Fruit fly (Drosophila melanogaster) whole organism, prepupa: ENCODE measurements around the gene app.

Source experiments
- Blimp-1 ChIP-seq: fragments of 200-800 bp; sonication (Bioruptor generic); optimal IDR thresholded peaks from 3 replicates; lab custom pipeline; 2017; ENCODE audit warnings: missing biosample characterization, missing genetic modification characterization, mild to moderate bottlenecking, moderate library complexity, missing genetic modification reagents
- CG10631 ChIP-seq: fragments of 200-800 bp; sonication (Bioruptor generic); optimal IDR thresholded peaks from 2 replicates; lab custom pipeline; 2016; ENCODE audit warnings: missing biosample characterization, missing genetic modification characterization
- CG10669 ChIP-seq: fragments of 200-800 bp; sonication (Bioruptor generic); optimal IDR thresholded peaks from 3 replicates; lab custom pipeline; 2018; ENCODE audit warnings: missing biosample characterization, mild to moderate bottlenecking, missing genetic modification characterization, moderate library complexity
- CG11902 ChIP-seq: fragments of 200-800 bp; sonication (Bioruptor generic); optimal IDR thresholded peaks from 3 replicates; lab custom pipeline; 2016; ENCODE audit warnings: missing biosample characterization, missing genetic modification characterization
- CG15336 ChIP-seq: fragments of 200-800 bp; sonication (Bioruptor generic); IDR thresholded peaks from 2 replicates; pipeline ENCODE4 v1.3.6; 2022; ENCODE audit warnings: missing biosample characterization, missing genetic modification characterization
- CG1621 ChIP-seq: fragments of 200-800 bp; sonication (Bioruptor generic); optimal IDR thresholded peaks from 3 replicates; lab custom pipeline; 2018; ENCODE audit warnings: missing biosample characterization, mild to moderate bottlenecking, missing genetic modification characterization
- CG3032 ChIP-seq: fragments of 200-800 bp; optimal IDR thresholded peaks from 2 replicates; lab custom pipeline; 2019; ENCODE audit warnings: missing biosample characterization, mild to moderate bottlenecking, missing genetic modification characterization, moderate library complexity
- CG34406 ChIP-seq: fragments of 200-800 bp; sonication (Bioruptor generic); optimal IDR thresholded peaks from 3 replicates; lab custom pipeline; 2016; ENCODE audit warnings: missing biosample characterization, missing genetic modification characterization
- CG6276 ChIP-seq: fragments of 200-800 bp; sonication (Bioruptor generic); optimal IDR thresholded peaks from 2 replicates; lab custom pipeline; 2017; ENCODE audit warnings: missing biosample characterization, mild to moderate bottlenecking, missing genetic modification characterization
- CG6792 ChIP-seq: fragments of 200-800 bp; sonication (Bioruptor generic); optimal IDR thresholded peaks from 3 replicates; lab custom pipeline; 2016; ENCODE audit warnings: missing biosample characterization, missing genetic modification characterization
- CG6808 ChIP-seq: fragments of 200-800 bp; sonication (Bioruptor generic); optimal IDR thresholded peaks from 3 replicates; lab custom pipeline; 2017; ENCODE audit warnings: missing biosample characterization, missing genetic modification characterization, mild to moderate bottlenecking, moderate library complexity, missing genetic modification reagents
- CG6854 ChIP-seq: fragments of 200-800 bp; sonication (Bioruptor generic); optimal IDR thresholded peaks from 2 replicates; lab custom pipeline; 2017; ENCODE audit warnings: missing biosample characterization, mild to moderate bottlenecking, missing genetic modification characterization
- CG7368 ChIP-seq: fragments of 200-800 bp; sonication (Bioruptor generic); optimal IDR thresholded peaks from 3 replicates; lab custom pipeline; 2016; ENCODE audit warnings: missing biosample characterization, missing genetic modification characterization
- CG8632 ChIP-seq: fragments of 200-800 bp; sonication (Bioruptor generic); optimal IDR thresholded peaks from 3 replicates; lab custom pipeline; 2016; ENCODE audit warnings: missing biosample characterization, missing genetic modification characterization
- Eip78C ChIP-seq: fragments of 200-800 bp; sonication (Bioruptor generic); peaks from one replicate; lab custom pipeline; 2016; ENCODE audit warnings: missing biosample characterization, missing genetic modification characterization
- Eip93F ChIP-seq: fragments of 200-800 bp; sonication (Bioruptor generic); optimal IDR thresholded peaks from 2 replicates; lab custom pipeline; 2016; ENCODE audit warnings: missing biosample characterization, mild to moderate bottlenecking, missing genetic modification characterization
- Gug ChIP-seq: fragments of 200-800 bp; sonication (Bioruptor generic); IDR thresholded peaks from 2 replicates; pipeline ENCODE4 v1.3.6; 2022; ENCODE audit warnings: missing biosample characterization, missing genetic modification characterization
- Hr39 ChIP-seq: fragments of 200-800 bp; sonication (Bioruptor generic); optimal IDR thresholded peaks from 2 replicates; lab custom pipeline; 2016; ENCODE audit warnings: missing biosample characterization, missing genetic modification characterization
- Met ChIP-seq: fragments of 200-800 bp; sonication (Bioruptor generic); optimal IDR thresholded peaks from 3 replicates; lab custom pipeline; 2016; ENCODE audit warnings: missing biosample characterization, missing genetic modification characterization
- OdsH ChIP-seq: fragments of 200-800 bp; sonication (Bioruptor generic); optimal IDR thresholded peaks from 3 replicates; lab custom pipeline; 2016; ENCODE audit warnings: missing biosample characterization, missing genetic modification characterization
- Smox ChIP-seq: fragments of 200-800 bp; sonication (Bioruptor generic); optimal IDR thresholded peaks from 3 replicates; lab custom pipeline; 2016; ENCODE audit warnings: missing biosample characterization, missing genetic modification characterization
- Sox102F ChIP-seq: fragments of 200-800 bp; sonication (Bioruptor generic); optimal IDR thresholded peaks from 2 replicates; lab custom pipeline; 2016; ENCODE audit warnings: missing biosample characterization, mild to moderate bottlenecking, missing genetic modification characterization
- Sox14 ChIP-seq: fragments of 200-800 bp; sonication (Bioruptor generic); optimal IDR thresholded peaks from 3 replicates; lab custom pipeline; 2016; ENCODE audit warnings: missing biosample characterization, missing genetic modification characterization
- Sox15 ChIP-seq: fragments of 200-800 bp; sonication (Bioruptor generic); optimal IDR thresholded peaks from 3 replicates; lab custom pipeline; 2016; ENCODE audit warnings: missing biosample characterization, missing genetic modification characterization
- achi ChIP-seq: fragments of 200-800 bp; sonication (Bioruptor generic); optimal IDR thresholded peaks from 3 replicates; lab custom pipeline; 2016; ENCODE audit warnings: missing biosample characterization, missing genetic modification characterization
- dsx ChIP-seq: fragments of 200-800 bp; optimal IDR thresholded peaks from 3 replicates; lab custom pipeline; 2019; ENCODE audit warnings: missing biosample characterization, mild to moderate bottlenecking, missing genetic modification characterization, moderate library complexity; ENCODE audit not compliant: poor library complexity, severe bottlenecking
- eg ChIP-seq: fragments of 200-800 bp; sonication (Bioruptor generic); IDR thresholded peaks from 3 replicates; pipeline ENCODE4 v1.3.6; 2022; ENCODE audit warnings: missing biosample characterization, missing genetic modification characterization
- fd59A ChIP-seq: fragments of 200-800 bp; sonication (Bioruptor generic); optimal IDR thresholded peaks from 2 replicates; lab custom pipeline; 2017; ENCODE audit warnings: missing biosample characterization, mild to moderate bottlenecking, missing genetic modification characterization, missing genetic modification reagents
- fd85E ChIP-seq: fragments of 200-800 bp; sonication (Bioruptor generic); optimal IDR thresholded peaks from 3 replicates; lab custom pipeline; 2016; ENCODE audit warnings: missing biosample characterization, missing genetic modification characterization
- fkh ChIP-seq: fragments of 200-800 bp; sonication (Bioruptor generic); optimal IDR thresholded peaks from 3 replicates; lab custom pipeline; 2017; ENCODE audit warnings: missing biosample characterization, mild to moderate bottlenecking, missing genetic modification characterization, moderate library complexity
- lz ChIP-seq: fragments of 200-800 bp; sonication (Bioruptor generic); optimal IDR thresholded peaks from 3 replicates; lab custom pipeline; 2016; ENCODE audit warnings: missing biosample characterization, missing genetic modification characterization
- net ChIP-seq: fragments of 200-800 bp; sonication (Bioruptor generic); optimal IDR thresholded peaks from 3 replicates; lab custom pipeline; 2016; ENCODE audit warnings: missing biosample characterization, missing genetic modification characterization
- pdm3 ChIP-seq: fragments of 200-800 bp; sonication (Bioruptor generic); optimal IDR thresholded peaks from 3 replicates; lab custom pipeline; 2016; ENCODE audit warnings: missing biosample characterization, missing genetic modification characterization
- svp ChIP-seq: fragments of 200-800 bp; sonication (Bioruptor generic); peaks from one replicate; lab custom pipeline; 2016; ENCODE audit warnings: missing biosample characterization, missing genetic modification characterization
- vri ChIP-seq: fragments of 200-800 bp; sonication (Bioruptor generic); optimal IDR thresholded peaks from 3 replicates; lab custom pipeline; 2016; ENCODE audit warnings: missing biosample characterization, mild to moderate bottlenecking, missing genetic modification characterization

The app gene

DNA sequence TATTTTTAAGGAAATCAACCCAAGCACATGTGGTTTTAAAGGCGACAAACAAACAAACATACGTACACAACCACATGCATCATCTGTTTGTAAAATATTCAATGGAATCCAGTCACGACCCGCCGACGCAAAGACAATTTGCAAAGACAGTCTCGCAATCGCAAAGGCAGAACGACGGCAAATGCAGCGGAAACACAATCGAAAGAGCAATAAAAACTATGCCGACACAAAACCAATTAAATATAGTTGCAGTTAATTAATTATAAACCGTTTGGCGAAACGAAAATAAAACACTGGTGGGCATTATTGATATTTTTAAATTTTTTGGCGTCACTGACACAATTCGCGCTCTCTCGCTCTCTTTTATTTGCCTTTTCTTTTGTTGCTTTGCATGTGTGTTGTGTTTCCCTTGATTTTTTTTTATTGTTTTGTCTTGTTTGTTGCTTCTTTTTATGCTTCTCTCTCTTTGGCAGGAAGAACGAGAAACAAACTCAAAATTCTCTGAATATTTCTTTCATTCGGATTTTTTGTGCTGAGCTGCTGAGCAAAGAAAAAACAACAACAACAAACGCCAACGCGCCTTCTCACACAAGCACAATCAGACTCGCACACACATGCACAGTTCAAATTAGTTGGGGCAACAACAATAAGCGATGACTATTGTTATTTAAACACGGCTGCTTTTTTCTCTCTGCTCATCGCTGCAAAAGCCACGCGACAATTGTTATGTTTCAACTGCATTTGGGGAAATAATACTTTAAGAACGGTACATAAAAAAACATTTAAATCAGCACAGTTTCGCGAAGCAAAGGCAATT lies 907 bp downstream of the app start (continued):
- TF ChIP-seq CG1621 (tag; lab: Kevin White, UChicago) (peak; percentile 11), Smox (GFP tag; lab: Kevin White, UChicago) (no peak), Sox102F (GFP tag; lab: Kevin White, UChicago) (peak; percentile 28), OdsH (GFP tag; lab: Kevin White, UChicago) (peak; percentile 4), Blimp-1 (GFP tag; lab: Kevin White, UChicago) (peak; percentile 16), Hr39 (no peak), CG6854 (peak; percentile 70), CG10631 (GFP tag; lab: Kevin White, UChicago) (peak; percentile 3), CG15336 (GFP tag; lab: Robert Waterston, UW) (peak; percentile 87), pdm3 (GFP tag; lab: Kevin White, UChicago) (no peak), fkh (peak; percentile 62), net (GFP tag; lab: Kevin White, UChicago) (peak; percentile 64), svp (GFP tag; lab: Kevin White, UChicago) (peak; percentile 50), Sox14 (GFP tag; lab: Kevin White, UChicago) (peak; percentile 18)
- TF ChIP-seq, all 60 proteins: peak for 39

DNA sequence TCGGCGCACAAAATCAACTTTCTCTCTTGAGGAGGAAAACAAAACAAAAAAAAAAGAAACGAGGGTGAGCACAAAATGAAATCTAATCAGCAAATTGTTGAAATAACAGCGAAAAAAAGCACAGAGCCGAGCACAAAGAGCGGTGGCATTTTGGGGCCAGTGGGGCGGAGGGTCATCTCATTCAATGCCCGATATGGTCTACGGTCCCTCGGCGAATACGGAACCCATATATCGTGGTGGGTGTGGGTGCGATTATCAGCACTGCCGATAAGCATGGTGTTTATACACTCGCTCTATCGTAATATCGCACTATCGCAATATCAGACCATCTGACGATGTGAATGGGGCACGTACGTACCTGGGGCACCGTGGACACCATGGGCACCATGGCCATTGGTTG lies 7.9 kb downstream of the app start:
- no peak for TF ChIP-seq CG7368 (GFP tag; lab: Kevin White, UChicago)
- TF ChIP-seq eg = no peak
- TF ChIP-seq CG3032 (tag; lab: Kevin White, UChicago) = no peak
- no peak for TF ChIP-seq Blimp-1 (GFP tag; lab: Kevin White, UChicago)
- peak; percentile 79 for TF ChIP-seq vri
- TF ChIP-seq fd59A (GFP tag; lab: Kevin White, UChicago) = no peak
- peak; percentile 51 for TF ChIP-seq Eip78C (GFP tag; lab: Kevin White, UChicago)
- no peak for TF ChIP-seq CG10669 (GFP tag; lab: Kevin White, UChicago)
- TF ChIP-seq Sox14 (GFP tag; lab: Kevin White, UChicago) = peak; percentile 74
- TF ChIP-seq lz (GFP tag; lab: Kevin White, UChicago) = no peak
- TF ChIP-seq Gug = no peak
- TF ChIP-seq Eip93F (GFP tag; lab: Kevin White, UChicago) = peak; percentile 86
- TF ChIP-seq Met (GFP tag; lab: Kevin White, UChicago) = no peak
- no peak for TF ChIP-seq dsx (GFP tag; lab: Kevin White, UChicago)
- no peak for TF ChIP-seq CG34406 (GFP tag; lab: Kevin White, UChicago)
- TF ChIP-seq fkh = peak; percentile 26
- TF ChIP-seq svp (GFP tag; lab: Kevin White, UChicago) = peak; percentile 89

DNA sequence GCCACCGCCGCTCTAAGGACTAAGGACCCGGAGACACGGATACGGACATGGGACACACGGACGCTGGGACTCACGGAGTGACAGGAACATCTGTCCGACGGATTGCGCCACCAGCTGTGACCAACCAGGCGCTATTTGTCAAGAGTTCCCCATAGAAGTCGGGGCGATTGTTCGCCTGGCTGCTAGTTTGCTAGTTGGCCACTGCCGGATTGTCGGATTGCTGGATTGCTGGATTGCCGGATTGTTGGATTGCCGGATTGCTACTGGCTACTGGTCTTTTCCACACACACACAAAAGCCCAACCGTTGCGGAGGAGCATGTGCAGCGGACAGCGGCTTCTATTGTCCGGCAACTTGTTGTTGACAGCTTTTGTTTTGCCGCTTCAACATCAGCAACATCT lies 39.4 kb downstream of the app start:
- no peak for TF ChIP-seq CG6276 (GFP tag; lab: Kevin White, UChicago)
- TF ChIP-seq CG6792 (GFP tag; lab: Kevin White, UChicago) = no peak
- TF ChIP-seq CG6854 = no peak
- TF ChIP-seq CG3032 (tag; lab: Kevin White, UChicago) = no peak
- TF ChIP-seq fd85E = no peak
- no peak for TF ChIP-seq achi (GFP tag; lab: Kevin White, UChicago)
- no peak for TF ChIP-seq CG7368 (GFP tag; lab: Kevin White, UChicago)
- no peak for TF ChIP-seq CG6808 (GFP tag; lab: Kevin White, UChicago)
- TF ChIP-seq Sox15 (GFP tag; lab: Kevin White, UChicago) = no peak
- TF ChIP-seq CG11902 (GFP tag; lab: Kevin White, UChicago) = no peak
- no peak for TF ChIP-seq CG8632 (GFP tag; lab: Kevin White, UChicago)
- no peak for TF ChIP-seq Smox (GFP tag; lab: Kevin White, UChicago)
- TF ChIP-seq, all 60 proteins: peak for 0
